Worm (Caenorhabditis elegans) whole organism, L4 larva: ENCODE data around the gene srh-115.

ENCODE experiments used
- ZK546.5 ChIP-seq, 2 experiments: sonication (generic microtip); optimal IDR thresholded peaks; 2 replicates each; lab custom pipeline; 2017; ENCODE audit warnings: missing biosample characterization in 2 of 2, missing genetic modification characterization in 2 of 2
- ctbp-1 ChIP-seq: fragments of 200-800 bp; sonication (Bioruptor generic); IDR thresholded peaks from 2 replicates; pipeline ENCODE4 v1.3.6; 2022; ENCODE audit warnings: missing genetic modification reagents, missing genetic modification characterization, missing compliant biosample characterization
- daf-12 ChIP-seq: fragments of 150-350 bp; optimal IDR thresholded peaks from 2 replicates; lab custom pipeline; 2014; ENCODE audit warnings: missing biosample characterization, missing genetic modification reagents, missing genetic modification characterization
- fos-1 ChIP-seq: fragments of 150-350 bp; optimal IDR thresholded peaks from 2 replicates; lab custom pipeline; 2014; ENCODE audit warnings: missing biosample characterization, missing genetic modification characterization
- jun-1 ChIP-seq: fragments of 150-350 bp; optimal IDR thresholded peaks from 2 replicates; lab custom pipeline; 2014; ENCODE audit warnings: missing biosample characterization, missing genetic modification reagents, missing genetic modification characterization
- lim-7 ChIP-seq: fragments of 200-800 bp; sonication (Bioruptor generic); IDR thresholded peaks from 2 replicates; pipeline ENCODE4 v1.3.6; 2022; ENCODE audit warnings: missing genetic modification characterization, missing compliant biosample characterization
- nhr-10 ChIP-seq: fragments of 150-350 bp; optimal IDR thresholded peaks from 2 replicates; lab custom pipeline; 2014; ENCODE audit warnings: missing biosample characterization, missing genetic modification characterization
- nhr-76 ChIP-seq: fragments of 150-350 bp; optimal IDR thresholded peaks from 2 replicates; lab custom pipeline; 2014; ENCODE audit warnings: missing biosample characterization, missing genetic modification characterization
- unc-39 ChIP-seq: sonication (generic microtip); optimal IDR thresholded peaks from 2 replicates; lab custom pipeline; 2017; ENCODE audit warnings: missing biosample characterization, missing genetic modification characterization

DNA sequence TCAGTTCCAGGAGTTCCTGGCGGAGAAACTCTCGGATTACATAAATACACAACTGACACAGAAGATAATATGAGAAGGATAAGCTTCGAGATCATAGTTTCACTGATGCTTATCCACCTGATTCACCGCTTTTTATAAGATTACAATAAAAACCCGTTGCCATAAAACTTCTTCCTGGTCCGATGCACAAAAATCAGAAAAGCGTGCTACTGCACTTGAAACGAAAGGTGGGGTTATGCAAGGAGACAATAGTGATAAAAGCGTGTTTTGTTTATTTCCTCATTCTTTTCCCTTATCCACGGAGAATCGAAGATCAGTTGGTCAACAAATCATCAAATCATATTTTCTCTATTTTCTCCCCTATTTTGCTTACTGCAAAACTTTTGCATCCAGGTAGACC lies 13.0 kb upstream of the srh-115 start, which contains the start of gene Y68A4B.3:
- TF ChIP-seq lim-7: no peak
- no peak for TF ChIP-seq jun-1 (tag; lab: Kevin White, UChicago)
- TF ChIP-seq ZK546.5 (tag; optimal IDR thresholded peaks at IDR 0.05; lab: Kevin White, UChicago): no peak
- no peak for TF ChIP-seq unc-39 (tag; lab: Kevin White, UChicago)
- TF ChIP-seq daf-12: no peak
- no peak for TF ChIP-seq ctbp-1 (GFP tag; lab: Robert Waterston, UW)
- TF ChIP-seq nhr-76 (tag; lab: Kevin White, UChicago): no peak
- TF ChIP-seq fos-1 (tag; lab: Kevin White, UChicago): no peak
- TF ChIP-seq nhr-10 (tag; lab: Kevin White, UChicago): no peak
